Worm (Caenorhabditis elegans) whole organism, L2 larva: ENCODE measurements around the gene pptr-2.

Experiments used
- C34F6.9 ChIP-seq: fragments of 150-350 bp; optimal IDR thresholded peaks from 2 replicates; lab custom pipeline; 2014; ENCODE audit warnings: missing biosample characterization, missing genetic modification characterization
- F13H6.1 ChIP-seq: sonication (generic microtip); optimal IDR thresholded peaks from 2 replicates; lab custom pipeline; 2016; ENCODE audit warnings: missing genetic modification characterization, missing compliant biosample characterization
- R02D3.7 ChIP-seq: fragments of 150-350 bp; optimal IDR thresholded peaks from 2 replicates; lab custom pipeline; 2014; ENCODE audit warnings: missing biosample characterization, missing genetic modification characterization
- Y55F3AM.14 ChIP-seq: fragments of 200-800 bp; sonication (Bioruptor generic); optimal IDR thresholded peaks from 2 replicates; lab custom pipeline; 2018; ENCODE audit warnings: mild to moderate bottlenecking, missing genetic modification characterization, missing compliant biosample characterization
- aly-2 ChIP-seq: fragments of 150-350 bp; optimal IDR thresholded peaks from 2 replicates; lab custom pipeline; 2014; ENCODE audit warnings: missing biosample characterization, missing genetic modification characterization
- ama-1 ChIP-seq: fragments of 150-350 bp; optimal IDR thresholded peaks from 2 replicates; lab custom pipeline; 2018; ENCODE audit warnings: inconsistent platforms
- blmp-1 ChIP-seq: sonication (generic microtip); optimal IDR thresholded peaks from 2 replicates; lab custom pipeline; 2017; ENCODE audit warnings: missing genetic modification characterization, mild to moderate bottlenecking, missing compliant biosample characterization, antibody characterized with exemption, moderate library complexity; ENCODE audit not compliant: insufficient read depth
- crh-2 ChIP-seq: sonication (generic microtip); optimal IDR thresholded peaks from 2 replicates; lab custom pipeline; 2017; ENCODE audit warnings: missing biosample characterization, missing genetic modification characterization
- egl-27 ChIP-seq: sonication (generic microtip); optimal IDR thresholded peaks from 3 replicates; lab custom pipeline; 2017; ENCODE audit warnings: missing biosample characterization, missing genetic modification reagents, missing genetic modification characterization
- fos-1 ChIP-seq: fragments of 150-350 bp; optimal IDR thresholded peaks from 2 replicates; lab custom pipeline; 2014; ENCODE audit warnings: missing biosample characterization, missing genetic modification characterization
- gmeb-1 ChIP-seq: fragments of 150-350 bp; optimal IDR thresholded peaks from 2 replicates; lab custom pipeline; 2014; ENCODE audit warnings: missing biosample characterization, missing genetic modification characterization
- lin-13 ChIP-seq: fragments of 150-350 bp; optimal IDR thresholded peaks from 2 replicates; lab custom pipeline; 2014; ENCODE audit warnings: missing biosample characterization, missing genetic modification reagents, missing genetic modification characterization
- lsy-2 ChIP-seq, 2 experiments: fragments of 150-350 bp in 1 of 2; sonication (generic microtip) in 1 of 2; optimal IDR thresholded peaks; 2 replicates each; lab custom pipeline; 2014 to 2017; ENCODE audit warnings: missing biosample characterization in 2 of 2, missing genetic modification characterization in 2 of 2
- mbf-1 ChIP-seq: sonication (generic microtip); optimal IDR thresholded peaks from 2 replicates; lab custom pipeline; 2017; ENCODE audit warnings: missing biosample characterization, missing genetic modification characterization
- mdl-1 ChIP-seq, 2 experiments: fragments of 150-350 bp in 1 of 2; sonication (generic microtip) in 1 of 2; optimal IDR thresholded peaks; 2 replicates each; lab custom pipeline; 2017; ENCODE audit warnings: missing biosample characterization in 2 of 2, missing genetic modification characterization in 2 of 2
- nhr-10 ChIP-seq: sonication (generic microtip); optimal IDR thresholded peaks from 2 replicates; lab custom pipeline; 2017; ENCODE audit warnings: missing biosample characterization, missing genetic modification characterization
- nhr-11 ChIP-seq: fragments of 150-350 bp; optimal IDR thresholded peaks from 2 replicates; lab custom pipeline; 2014; ENCODE audit warnings: missing biosample characterization, missing genetic modification characterization
- nhr-129 ChIP-seq: fragments of 150-350 bp; optimal IDR thresholded peaks from 2 replicates; lab custom pipeline; 2014; ENCODE audit warnings: missing biosample characterization, missing genetic modification characterization
- nhr-21 ChIP-seq: fragments of 150-350 bp; optimal IDR thresholded peaks from 2 replicates; lab custom pipeline; 2014; ENCODE audit warnings: missing biosample characterization, missing genetic modification characterization
- nhr-237 ChIP-seq: fragments of 150-350 bp; optimal IDR thresholded peaks from 2 replicates; lab custom pipeline; 2014; ENCODE audit warnings: missing biosample characterization, missing genetic modification characterization
- nhr-25 ChIP-seq: fragments of 150-350 bp; sonication (generic microtip); optimal IDR thresholded peaks from 3 replicates; lab custom pipeline; 2014; ENCODE audit warnings: missing biosample characterization, missing genetic modification characterization
- nhr-6 ChIP-seq: fragments of 150-350 bp; optimal IDR thresholded peaks from 2 replicates; lab custom pipeline; 2014; ENCODE audit warnings: missing biosample characterization, missing genetic modification characterization
- peb-1 ChIP-seq: fragments of 150-350 bp; optimal IDR thresholded peaks from 2 replicates; lab custom pipeline; 2014; ENCODE audit warnings: missing biosample characterization, missing genetic modification characterization
- sem-4 ChIP-seq: fragments of 150-350 bp; optimal IDR thresholded peaks from 2 replicates; lab custom pipeline; 2014; ENCODE audit warnings: missing biosample characterization, missing genetic modification reagents, missing genetic modification characterization
- skn-1 ChIP-seq: sonication (generic microtip); optimal IDR thresholded peaks from 2 replicates; lab custom pipeline; 2017; ENCODE audit warnings: missing biosample characterization, missing genetic modification characterization
- sma-3 ChIP-seq: sonication (generic microtip); optimal IDR thresholded peaks from 2 replicates; lab custom pipeline; 2016; ENCODE audit warnings: missing genetic modification reagents, missing genetic modification characterization, missing compliant biosample characterization
- sma-9 ChIP-seq, 2 experiments: fragments of 150-350 bp in 1 of 2; sonication (generic microtip) in 1 of 2; optimal IDR thresholded peaks; 2 replicates each; lab custom pipeline; 2014 to 2016; ENCODE audit warnings: missing genetic modification characterization in 2 of 2, mild to moderate bottlenecking in 1 of 2, missing biosample characterization in 1 of 2, missing compliant biosample characterization in 1 of 2, missing genetic modification reagents in 1 of 2, moderate library complexity in 1 of 2
- unc-55 ChIP-seq: fragments of 150-350 bp; sonication (generic microtip); optimal IDR thresholded peaks from 3 replicates; lab custom pipeline; 2014; ENCODE audit warnings: missing biosample characterization, missing genetic modification reagents, missing genetic modification characterization
- unc-62 ChIP-seq: fragments of 150-350 bp; optimal IDR thresholded peaks from 2 replicates; lab custom pipeline; 2014; ENCODE audit warnings: missing biosample characterization, missing genetic modification reagents, missing genetic modification characterization
- zag-1 ChIP-seq: fragments of 150-350 bp; optimal IDR thresholded peaks from 2 replicates; lab custom pipeline; 2014; ENCODE audit warnings: missing biosample characterization, missing genetic modification characterization
- ztf-11 ChIP-seq: sonication (generic microtip); optimal IDR thresholded peaks from 2 replicates; lab custom pipeline; 2017; ENCODE audit warnings: missing biosample characterization, missing genetic modification characterization
- ztf-4 ChIP-seq: fragments of 150-350 bp; optimal IDR thresholded peaks from 2 replicates; lab custom pipeline; 2014; ENCODE audit warnings: missing biosample characterization, missing genetic modification characterization

Gene pptr-2

ce11 chrV:11076403-11076802 is 41.7 kb upstream of the pptr-2 start:
- no peak for TF ChIP-seq nhr-6
- no peak for TF ChIP-seq mbf-1 (tag; lab: Kevin White, UChicago)
- no peak for TF ChIP-seq nhr-11 (tag; lab: Kevin White, UChicago)
- TF ChIP-seq crh-2 = peak; percentile 31
- TF ChIP-seq blmp-1 (tag; lab: Kevin White, UChicago) = no peak
- peak; percentile 43 for TF ChIP-seq nhr-129 (tag; lab: Kevin White, UChicago)
- TF ChIP-seq sma-3 (GFP tag; lab: Kevin White, UChicago) = no peak
- TF ChIP-seq skn-1 (tag; lab: Kevin White, UChicago) = no peak
- TF ChIP-seq ama-1 (lab: Kevin White, UChicago) = peak; percentile 79
- TF ChIP-seq sma-9 (GFP tag; optimal IDR thresholded peaks at IDR 0.05; lab: Kevin White, UChicago) = peak; percentile 25
- no peak for TF ChIP-seq sma-9 (tag; optimal IDR thresholded peaks at IDR 0.05; lab: Kevin White, UChicago)
- peak; percentile 77 for TF ChIP-seq ztf-4 (tag; lab: Kevin White, UChicago)
- TF ChIP-seq unc-62 (GFP tag; lab: Kevin White, UChicago) = peak; percentile 38
- TF ChIP-seq C34F6.9 = peak; percentile 14
- no peak for TF ChIP-seq zag-1 (tag; lab: Kevin White, UChicago)
- TF ChIP-seq fos-1 (tag; lab: Kevin White, UChicago) = peak; percentile 46
- TF ChIP-seq lin-13 = peak; percentile 32
- TF ChIP-seq lsy-2 (tag; optimal IDR thresholded peaks at IDR 0.05; lab: Kevin White, UChicago) = peak in 1 of 2 experiments; percentile 40
- no peak for TF ChIP-seq peb-1 (tag; lab: Kevin White, UChicago)

- TF ChIP-seq ztf-11 (no peak), egl-27 (tag; lab: Kevin White, UChicago) (no peak), sma-3 (GFP tag; lab: Kevin White, UChicago) (peak; percentile 15), sem-4 (tag; lab: Kevin White, UChicago) (peak; percentile 41), F13H6.1 (tag; lab: Kevin White, UChicago) (no peak), nhr-25 (tag; lab: Kevin White, UChicago) (no peak), C34F6.9 (no peak), aly-2 (tag; lab: Kevin White, UChicago) (no peak), gmeb-1 (tag; lab: Kevin White, UChicago) (no peak), Y55F3AM.14 (GFP tag; lab: Kevin White, UChicago) (no peak)
These were observed 41.3 kb upstream of the pptr-2 start for ce11 chrV:11076028-11076402.

ce11 chrV:11075209-11076027 is 40.7 kb upstream of the pptr-2 start:
- TF ChIP-seq nhr-21 (peak; percentile 4), nhr-237 (tag; lab: Kevin White, UChicago) (no peak), fos-1 (tag; lab: Kevin White, UChicago) (peak; percentile 41), sem-4 (tag; lab: Kevin White, UChicago) (no peak), F13H6.1 (tag; lab: Kevin White, UChicago) (peak; percentile 10), nhr-129 (tag; lab: Kevin White, UChicago) (peak; percentile 31), nhr-25 (tag; lab: Kevin White, UChicago) (peak; percentile 22), mdl-1 (tag; optimal IDR thresholded peaks at IDR 0.05; lab: Kevin White, UChicago) (peak; percentile 41 to 51), unc-55 (GFP tag; lab: Kevin White, UChicago) (peak; percentile 12)

ce11 chrV:11074448-11074847 is 39.7 kb upstream of the pptr-2 start, which contains the start of gene act-3:
Gene act-3 (minus strand): TSS chrV:11074498.
- TF ChIP-seq sma-9 (GFP tag; optimal IDR thresholded peaks at IDR 0.05; lab: Kevin White, UChicago) (peak; percentile 16), sma-9 (tag; optimal IDR thresholded peaks at IDR 0.05; lab: Kevin White, UChicago) (no peak), F13H6.1 (tag; lab: Kevin White, UChicago) (peak; percentile 44), ztf-4 (tag; lab: Kevin White, UChicago) (no peak), lin-13 (no peak), sma-3 (GFP tag; lab: Kevin White, UChicago) (no peak), nhr-129 (tag; lab: Kevin White, UChicago) (peak; percentile 39), zag-1 (tag; lab: Kevin White, UChicago) (no peak)

- TF ChIP-seq mdl-1 (tag; optimal IDR thresholded peaks at IDR 0.05; lab: Kevin White, UChicago) (no peak), sma-9 (GFP tag; optimal IDR thresholded peaks at IDR 0.05; lab: Kevin White, UChicago) (peak; percentile 25), sma-9 (tag; optimal IDR thresholded peaks at IDR 0.05; lab: Kevin White, UChicago) (no peak), nhr-129 (tag; lab: Kevin White, UChicago) (peak; percentile 20), nhr-10 (tag; lab: Kevin White, UChicago) (no peak), unc-55 (GFP tag; lab: Kevin White, UChicago) (no peak), R02D3.7 (no peak)
These were observed 38.6 kb upstream of the pptr-2 start for ce11 chrV:11073354-11073753.
